Worm (Caenorhabditis elegans) whole organism, early embryonic: Measurements from ENCODE around the gene col-159.

Experiments
- F13C5.2 ChIP-seq: sonication (generic microtip); optimal IDR thresholded peaks from 2 replicates; lab custom pipeline; 2017; ENCODE audit warnings: mild to moderate bottlenecking, missing genetic modification characterization, inconsistent platforms, missing compliant biosample characterization
- aly-1 ChIP-seq: sonication (generic microtip); optimal IDR thresholded peaks from 2 replicates; lab custom pipeline; 2016; ENCODE audit warnings: missing genetic modification characterization, missing compliant biosample characterization
- ama-1 ChIP-seq: fragments of 150-350 bp; optimal IDR thresholded peaks from 2 replicates; lab custom pipeline; 2014
- ceh-36 ChIP-seq: sonication (generic microtip); optimal IDR thresholded peaks from 2 replicates; lab custom pipeline; 2016; ENCODE audit warnings: missing genetic modification characterization, inconsistent platforms, missing compliant biosample characterization
- ets-7 ChIP-seq: sonication (generic microtip); optimal IDR thresholded peaks from 2 replicates; lab custom pipeline; 2016; ENCODE audit warnings: missing genotype, missing genetic modification characterization, missing compliant biosample characterization
- flt-1 ChIP-seq: fragments of 200-800 bp; sonication (Bioruptor generic); IDR thresholded peaks from 2 replicates; pipeline ENCODE4 v1.3.6; 2022; ENCODE audit warnings: missing genetic modification characterization, missing compliant biosample characterization
- hmg-4 ChIP-seq: fragments of 200-800 bp; sonication (Bioruptor generic); optimal IDR thresholded peaks from 2 replicates; lab custom pipeline; 2018; ENCODE audit warnings: mild to moderate bottlenecking, missing genetic modification characterization, missing compliant biosample characterization
- hnd-1 ChIP-seq: sonication (generic microtip); optimal IDR thresholded peaks from 2 replicates; lab custom pipeline; 2016; ENCODE audit warnings: missing genetic modification characterization, missing compliant biosample characterization
- scrt-1 ChIP-seq: fragments of 200-800 bp; sonication (Bioruptor generic); IDR thresholded peaks from 2 replicates; pipeline ENCODE4 v1.3.6; 2022; ENCODE audit warnings: missing genetic modification characterization, missing compliant biosample characterization
- tbx-37 ChIP-seq: fragments of 200-800 bp; sonication (Bioruptor generic); conservative IDR thresholded peaks from 2 replicates; pipeline ENCODE4 v1.3.6; 2022; ENCODE audit warnings: missing genetic modification reagents, missing genetic modification characterization, missing compliant biosample characterization
- tra-4 ChIP-seq: sonication (generic microtip); optimal IDR thresholded peaks from 2 replicates; lab custom pipeline; 2017; ENCODE audit warnings: missing genetic modification characterization, missing compliant biosample characterization

DNA sequence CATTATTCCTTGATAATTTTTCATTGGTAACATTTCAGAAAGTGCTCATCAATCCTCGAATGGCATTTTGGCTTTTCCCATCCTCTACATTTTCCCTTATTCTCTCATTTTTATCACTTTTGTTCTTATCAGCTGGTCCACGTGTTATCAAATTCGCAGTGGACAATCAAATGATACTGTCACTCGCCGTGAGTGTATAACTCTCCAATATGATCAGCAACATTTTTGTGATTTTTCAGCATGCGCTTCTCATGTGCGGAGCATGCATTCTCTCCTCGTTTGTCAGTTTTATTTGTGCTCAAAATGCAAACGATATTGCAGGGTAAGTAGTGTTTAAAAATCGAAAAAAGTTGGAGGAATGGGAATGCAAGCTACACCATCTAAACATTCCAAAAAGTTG is 10.6 kb upstream of the col-159 start:
- TF ChIP-seq hmg-4 (no peak), ceh-36 (tag; lab: Kevin White, UChicago) (no peak), flt-1 (GFP tag; lab: Robert Waterston, UW) (no peak), ama-1 (lab: Kevin White, UChicago) (no peak), scrt-1 (GFP tag; lab: Robert Waterston, UW) (no peak), tbx-37 (no peak), ets-7 (tag; lab: Kevin White, UChicago) (no peak), aly-1 (no peak), hnd-1 (tag; lab: Kevin White, UChicago) (no peak), F13C5.2 (no peak), tra-4 (tag; lab: Kevin White, UChicago) (no peak)
